Worm (Caenorhabditis elegans) whole organism, early embryonic: ENCODE results near the gene F02D8.4.

Experiments
- B0310.2 ChIP-seq: sonication (generic microtip); optimal IDR thresholded peaks from 2 replicates; lab custom pipeline; 2016; ENCODE audit warnings: mild to moderate bottlenecking, missing genetic modification characterization, missing compliant biosample characterization
- F13C5.2 ChIP-seq: sonication (generic microtip); optimal IDR thresholded peaks from 2 replicates; lab custom pipeline; 2017; ENCODE audit warnings: mild to moderate bottlenecking, missing genetic modification characterization, inconsistent platforms, missing compliant biosample characterization
- aly-1 ChIP-seq: sonication (generic microtip); optimal IDR thresholded peaks from 2 replicates; lab custom pipeline; 2016; ENCODE audit warnings: missing genetic modification characterization, missing compliant biosample characterization
- ama-1 ChIP-seq: fragments of 150-350 bp; optimal IDR thresholded peaks from 2 replicates; lab custom pipeline; 2014
- ceh-13 ChIP-seq: fragments of 200-800 bp; sonication (Bioruptor generic); optimal IDR thresholded peaks from 2 replicates; lab custom pipeline; 2018; ENCODE audit warnings: mild to moderate bottlenecking, missing genetic modification characterization, missing compliant biosample characterization
- ceh-36 ChIP-seq: sonication (generic microtip); optimal IDR thresholded peaks from 2 replicates; lab custom pipeline; 2016; ENCODE audit warnings: missing genetic modification characterization, inconsistent platforms, missing compliant biosample characterization
- ets-7 ChIP-seq: sonication (generic microtip); optimal IDR thresholded peaks from 2 replicates; lab custom pipeline; 2016; ENCODE audit warnings: missing genotype, missing genetic modification characterization, missing compliant biosample characterization
- flt-1 ChIP-seq: fragments of 200-800 bp; sonication (Bioruptor generic); IDR thresholded peaks from 2 replicates; pipeline ENCODE4 v1.3.6; 2022; ENCODE audit warnings: missing genetic modification characterization, missing compliant biosample characterization
- hmbx-1 ChIP-seq: sonication (generic microtip); optimal IDR thresholded peaks from 2 replicates; lab custom pipeline; 2016; ENCODE audit warnings: mild to moderate bottlenecking, missing genetic modification characterization, missing compliant biosample characterization
- hmg-4 ChIP-seq: fragments of 200-800 bp; sonication (Bioruptor generic); optimal IDR thresholded peaks from 2 replicates; lab custom pipeline; 2018; ENCODE audit warnings: mild to moderate bottlenecking, missing genetic modification characterization, missing compliant biosample characterization
- hnd-1 ChIP-seq: sonication (generic microtip); optimal IDR thresholded peaks from 2 replicates; lab custom pipeline; 2016; ENCODE audit warnings: missing genetic modification characterization, missing compliant biosample characterization
- pes-1 ChIP-seq: fragments of 200-800 bp; sonication (Bioruptor generic); IDR thresholded peaks from 2 replicates; pipeline ENCODE4 v1.3.6; 2022; ENCODE audit warnings: missing genetic modification reagents, missing genetic modification characterization, missing compliant biosample characterization
- scrt-1 ChIP-seq: fragments of 200-800 bp; sonication (Bioruptor generic); IDR thresholded peaks from 2 replicates; pipeline ENCODE4 v1.3.6; 2022; ENCODE audit warnings: missing genetic modification characterization, missing compliant biosample characterization
- sea-1 ChIP-seq: fragments of 200-800 bp; sonication (Bioruptor generic); conservative IDR thresholded peaks from 2 replicates; pipeline ENCODE4 v1.3.6; 2022; ENCODE audit warnings: missing genetic modification characterization, missing compliant biosample characterization
- tbx-11 ChIP-seq: fragments of 200-800 bp; sonication (Bioruptor generic); IDR thresholded peaks from 2 replicates; pipeline ENCODE4 v1.3.6; 2022; ENCODE audit warnings: missing genetic modification characterization, missing compliant biosample characterization
- tbx-37 ChIP-seq: fragments of 200-800 bp; sonication (Bioruptor generic); conservative IDR thresholded peaks from 2 replicates; pipeline ENCODE4 v1.3.6; 2022; ENCODE audit warnings: missing genetic modification reagents, missing genetic modification characterization, missing compliant biosample characterization
- tra-4 ChIP-seq: sonication (generic microtip); optimal IDR thresholded peaks from 2 replicates; lab custom pipeline; 2017; ENCODE audit warnings: missing genetic modification characterization, missing compliant biosample characterization

Gene F02D8.4

DNA sequence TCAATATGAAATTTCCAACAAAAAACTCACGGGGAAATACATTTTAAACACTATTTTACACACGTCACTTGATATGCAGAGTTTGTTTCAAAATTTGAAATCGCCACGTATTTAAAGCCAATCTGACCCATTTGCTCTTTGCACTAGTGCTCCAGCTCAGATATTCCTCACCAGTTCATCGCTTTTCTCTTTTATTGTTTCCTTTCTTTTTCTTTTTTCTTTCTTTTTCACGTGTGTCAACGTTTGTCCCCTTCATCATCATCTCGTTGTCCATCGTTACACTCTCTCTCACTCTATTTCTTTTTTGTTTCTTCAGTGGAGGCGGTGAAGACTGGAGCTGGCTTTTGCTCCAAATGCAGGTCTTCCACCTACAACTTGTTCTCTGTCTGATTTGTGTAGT lies at the start of gene F02D8.4:
Gene F02D8.4 (plus strand): TSS at position 301 of the 400 bp plus-strand sequence.
- no peak for TF ChIP-seq tra-4 (tag; lab: Kevin White, UChicago)

ce11 chrV:14936587-14936986 lies 48.1 kb upstream of the F02D8.4 start, which contains the start of gene C30G7.2:
TSS of gene C30G7.2 (plus strand) at chrV:14936887.
- no peak for TF ChIP-seq flt-1 (GFP tag; lab: Robert Waterston, UW)
- TF ChIP-seq hmbx-1 (tag; lab: Kevin White, UChicago), result no peak
- TF ChIP-seq aly-1 (tag; lab: Kevin White, UChicago), result no peak
- no peak for TF ChIP-seq hnd-1 (tag; lab: Kevin White, UChicago)
- no peak for TF ChIP-seq sea-1 (GFP tag; lab: Robert Waterston, UW)
- TF ChIP-seq B0310.2 (tag; lab: Kevin White, UChicago), result no peak
- TF ChIP-seq tbx-37 (GFP tag; lab: Robert Waterston, UW), result no peak
- TF ChIP-seq tbx-11 (GFP tag; lab: Robert Waterston, UW), result no peak
- no peak for TF ChIP-seq pes-1 (GFP tag; lab: Robert Waterston, UW)

DNA sequence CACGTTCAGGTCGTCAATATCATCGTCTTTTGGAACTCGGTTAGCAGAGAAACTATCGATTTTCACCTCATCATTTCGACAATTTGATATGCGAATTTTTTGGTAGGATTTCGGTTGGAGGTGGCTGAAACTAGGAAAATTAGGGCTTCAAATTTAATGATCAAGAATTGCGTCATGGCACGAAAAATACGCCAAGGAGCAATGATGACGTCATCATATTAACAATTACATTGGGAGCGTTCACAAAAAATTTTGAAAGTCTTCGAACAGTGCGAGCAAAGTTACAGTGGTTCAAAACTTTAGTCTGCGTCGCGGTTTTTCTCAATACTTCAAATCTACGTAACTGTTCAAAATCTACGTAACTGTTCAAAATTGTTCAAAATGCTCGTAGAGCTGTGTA lies 41.8 kb upstream of the F02D8.4 start:
- TF ChIP-seq aly-1 (tag; lab: Kevin White, UChicago) (no peak), B0310.2 (tag; lab: Kevin White, UChicago) (no peak), pes-1 (GFP tag; lab: Robert Waterston, UW) (no peak), ets-7 (tag; lab: Kevin White, UChicago) (no peak), tra-4 (tag; lab: Kevin White, UChicago) (no peak), scrt-1 (no peak), flt-1 (GFP tag; lab: Robert Waterston, UW) (no peak), F13C5.2 (tag; lab: Kevin White, UChicago) (no peak), hmbx-1 (tag; lab: Kevin White, UChicago) (no peak), ceh-36 (tag; lab: Kevin White, UChicago) (no peak), sea-1 (GFP tag; lab: Robert Waterston, UW) (no peak)

DNA sequence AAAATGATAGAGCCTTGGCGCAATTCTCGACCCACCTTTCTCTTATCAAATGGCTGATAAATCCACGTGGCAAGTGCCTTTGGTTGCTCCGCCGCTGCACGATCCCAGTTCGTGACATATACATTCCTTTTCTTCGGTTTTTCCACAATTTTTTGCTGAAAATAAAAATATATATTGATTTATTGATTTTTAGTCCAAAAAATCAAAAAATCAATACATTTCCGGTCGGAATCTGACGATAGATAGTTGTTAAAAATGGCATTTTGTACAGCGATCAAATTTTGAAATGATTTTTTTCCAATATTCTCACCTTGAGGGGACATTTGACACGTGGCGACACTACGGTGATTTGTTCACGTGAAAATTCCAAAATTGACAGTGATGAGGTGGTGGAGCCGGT lies 40.9 kb upstream of the F02D8.4 start:
- TF ChIP-seq ceh-13 (GFP tag; lab: Kevin White, UChicago) (no peak), aly-1 (tag; lab: Kevin White, UChicago) (no peak), sea-1 (GFP tag; lab: Robert Waterston, UW) (no peak), scrt-1 (no peak), ceh-36 (tag; lab: Kevin White, UChicago) (no peak), tbx-37 (GFP tag; lab: Robert Waterston, UW) (no peak), hnd-1 (tag; lab: Kevin White, UChicago) (no peak), hmbx-1 (tag; lab: Kevin White, UChicago) (no peak), tbx-11 (GFP tag; lab: Robert Waterston, UW) (no peak)

- TF ChIP-seq ets-7 (tag; lab: Kevin White, UChicago) (no peak), aly-1 (tag; lab: Kevin White, UChicago) (no peak), F13C5.2 (tag; lab: Kevin White, UChicago) (no peak), tbx-37 (GFP tag; lab: Robert Waterston, UW) (no peak), hnd-1 (tag; lab: Kevin White, UChicago) (no peak), ceh-36 (tag; lab: Kevin White, UChicago) (no peak), tbx-11 (GFP tag; lab: Robert Waterston, UW) (no peak), pes-1 (GFP tag; lab: Robert Waterston, UW) (no peak), ama-1 (lab: Kevin White, UChicago) (no peak), scrt-1 (no peak), sea-1 (GFP tag; lab: Robert Waterston, UW) (no peak), ceh-13 (GFP tag; lab: Kevin White, UChicago) (no peak)
Observed at ce11 chrV:14945124-14945523, 39.6 kb upstream of the F02D8.4 start.

DNA sequence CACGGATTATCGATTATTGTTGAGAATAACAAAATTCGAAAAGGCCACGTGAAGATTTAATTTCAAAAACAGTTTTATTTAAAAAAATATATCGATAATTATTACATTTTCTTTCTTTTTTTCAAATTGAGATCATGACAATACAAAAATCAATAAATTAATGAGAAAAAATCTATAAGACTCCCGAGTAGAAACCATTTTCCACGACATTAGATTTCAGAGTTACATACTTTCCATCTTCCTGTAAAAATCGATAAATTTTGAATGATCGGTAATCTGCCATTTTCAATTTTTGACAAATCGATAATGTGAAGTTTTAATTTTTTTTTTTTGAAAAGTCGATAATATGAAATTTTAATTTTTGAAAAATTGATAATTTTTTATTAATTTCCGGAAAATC lies 39.0 kb upstream of the F02D8.4 start, which contains the start of gene C30G7.3:
Gene C30G7.3 (minus strand): TSS at position 8 of the 400 bp plus-strand sequence.
- no peak for TF ChIP-seq tra-4 (tag; lab: Kevin White, UChicago)
- TF ChIP-seq hmg-4, result no peak
- no peak for TF ChIP-seq sea-1 (GFP tag; lab: Robert Waterston, UW)
- TF ChIP-seq ceh-36 (tag; lab: Kevin White, UChicago), result no peak
- TF ChIP-seq ceh-13 (GFP tag; lab: Kevin White, UChicago), result no peak
- no peak for TF ChIP-seq flt-1 (GFP tag; lab: Robert Waterston, UW)
- no peak for TF ChIP-seq hmbx-1 (tag; lab: Kevin White, UChicago)
- TF ChIP-seq tbx-37 (GFP tag; lab: Robert Waterston, UW), result no peak

ce11 chrV:14947022-14947421 lies 37.7 kb upstream of the F02D8.4 start, which contains the start of gene C30G7.4:
TSS of gene C30G7.4 (minus strand) at chrV:14947122.
- no peak for TF ChIP-seq ama-1 (lab: Kevin White, UChicago)
- TF ChIP-seq hnd-1 (tag; lab: Kevin White, UChicago), result no peak
- no peak for TF ChIP-seq ceh-13 (GFP tag; lab: Kevin White, UChicago)
- TF ChIP-seq hmg-4, result no peak
- TF ChIP-seq tbx-11 (GFP tag; lab: Robert Waterston, UW), result no peak
- no peak for TF ChIP-seq ceh-36 (tag; lab: Kevin White, UChicago)
- no peak for TF ChIP-seq pes-1 (GFP tag; lab: Robert Waterston, UW)
- TF ChIP-seq ets-7 (tag; lab: Kevin White, UChicago), result no peak
- no peak for TF ChIP-seq sea-1 (GFP tag; lab: Robert Waterston, UW)
- TF ChIP-seq aly-1 (tag; lab: Kevin White, UChicago), result no peak
- no peak for TF ChIP-seq flt-1 (GFP tag; lab: Robert Waterston, UW)
- no peak for TF ChIP-seq tbx-37 (GFP tag; lab: Robert Waterston, UW)
- TF ChIP-seq F13C5.2 (tag; lab: Kevin White, UChicago), result no peak
- TF ChIP-seq tra-4 (tag; lab: Kevin White, UChicago), result no peak
- TF ChIP-seq B0310.2 (tag; lab: Kevin White, UChicago), result no peak
- no peak for TF ChIP-seq scrt-1
- no peak for TF ChIP-seq hmbx-1 (tag; lab: Kevin White, UChicago)
